Fruit fly (Drosophila melanogaster): ENCODE data around the gene CG34347.

The CG34347 gene

DNA sequence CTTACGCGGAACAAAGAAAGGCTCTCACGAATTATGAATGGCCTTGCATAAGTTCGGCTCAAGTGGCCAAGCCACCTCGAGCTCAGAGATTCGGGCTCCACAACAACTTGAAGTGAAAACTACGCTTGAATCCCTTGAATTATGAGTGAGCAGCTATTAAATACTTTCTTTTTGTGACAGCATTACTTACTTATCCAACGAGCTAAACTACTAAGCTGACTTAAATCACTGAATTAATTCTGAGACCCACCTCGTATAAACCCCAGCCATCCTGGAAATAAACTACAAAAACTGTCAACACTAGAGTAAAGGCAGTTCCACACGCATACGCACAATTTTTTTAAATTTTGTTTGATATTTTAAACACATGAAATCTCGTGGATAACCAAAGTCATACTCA is 61.2 kb downstream of the CG34347 start, which contains the start of gene gskt:
gskt (plus strand) TSS at position 301 of the 400 bp plus-strand sequence.
- no peak for TF ChIP-seq CG17801 (GFP tag; optimal IDR thresholded peaks at IDR 0.05; ENCODE audit: partially characterized antibody)

DNA sequence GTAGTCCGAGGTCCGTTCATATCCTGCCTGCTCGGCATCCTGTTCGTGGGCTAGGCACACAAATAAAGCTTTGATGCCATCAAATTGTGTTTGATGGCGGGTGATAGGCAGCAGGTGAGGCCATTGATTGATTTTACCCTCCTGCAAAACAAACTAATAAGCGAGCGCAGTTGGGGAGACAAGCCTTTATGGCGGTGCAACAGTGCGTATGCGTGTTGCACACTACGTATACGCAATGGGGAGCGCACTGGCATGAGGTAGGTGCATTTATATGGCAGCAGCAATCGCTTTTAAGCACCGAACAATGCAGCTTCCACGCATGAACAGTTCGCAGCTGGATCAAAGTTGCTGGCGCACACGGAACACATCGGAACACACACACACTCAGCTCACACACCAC is 69.5 kb downstream of the CG34347 start:
- TF ChIP-seq CG17801 (GFP tag; optimal IDR thresholded peaks at IDR 0.05; ENCODE audit: partially characterized antibody), result no peak

DNA sequence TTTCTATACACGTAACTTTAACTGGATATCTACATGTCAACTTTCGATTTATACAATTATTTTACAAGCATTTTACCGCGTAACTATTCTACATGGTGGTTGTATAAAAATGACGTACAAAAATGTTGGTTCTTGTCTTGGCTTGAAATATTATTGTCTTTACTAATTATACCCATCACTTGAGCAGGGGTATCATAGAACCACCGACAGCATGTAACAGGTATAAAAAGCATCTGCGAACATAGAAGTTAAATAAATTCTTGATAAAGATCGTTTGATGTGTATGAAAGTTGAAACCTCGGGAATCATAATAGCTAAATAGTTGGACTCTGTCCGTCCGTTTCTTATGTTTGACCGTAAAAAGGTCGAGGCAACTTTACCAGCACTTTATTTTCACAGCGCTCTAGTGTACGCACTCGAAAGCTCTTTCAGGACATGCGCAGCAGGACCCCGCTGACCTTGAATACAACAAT is 70.3 kb downstream of the CG34347 start:
- no peak for TF ChIP-seq CG17801 (GFP tag; optimal IDR thresholded peaks at IDR 0.05; ENCODE audit: partially characterized antibody)

DNA sequence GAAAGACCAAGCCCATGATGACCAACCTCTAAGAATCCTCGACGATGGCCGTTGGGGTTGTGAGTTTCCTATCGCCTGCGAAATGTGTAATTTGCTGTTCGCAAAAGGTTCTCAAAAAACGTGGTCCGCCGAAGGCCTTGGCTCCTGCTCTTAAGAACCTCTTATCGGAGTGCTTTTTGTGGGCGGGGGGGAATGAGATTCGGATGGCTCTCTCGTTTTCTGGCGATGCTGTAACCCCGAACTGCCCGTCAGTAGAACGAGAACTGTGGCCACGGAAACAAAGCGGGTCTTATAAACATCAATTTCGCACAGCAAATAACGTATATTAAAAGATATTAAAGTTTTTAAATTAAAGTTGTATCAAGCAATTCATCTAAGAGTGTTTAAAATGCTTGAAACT is 70.9 kb downstream of the CG34347 start, which contains the start of gene CG1607:
CG1607 (plus strand) TSS at position 249 of the 400 bp plus-strand sequence.
- TF ChIP-seq CG17801 (GFP tag; optimal IDR thresholded peaks at IDR 0.05; ENCODE audit: partially characterized antibody), result no peak

DNA sequence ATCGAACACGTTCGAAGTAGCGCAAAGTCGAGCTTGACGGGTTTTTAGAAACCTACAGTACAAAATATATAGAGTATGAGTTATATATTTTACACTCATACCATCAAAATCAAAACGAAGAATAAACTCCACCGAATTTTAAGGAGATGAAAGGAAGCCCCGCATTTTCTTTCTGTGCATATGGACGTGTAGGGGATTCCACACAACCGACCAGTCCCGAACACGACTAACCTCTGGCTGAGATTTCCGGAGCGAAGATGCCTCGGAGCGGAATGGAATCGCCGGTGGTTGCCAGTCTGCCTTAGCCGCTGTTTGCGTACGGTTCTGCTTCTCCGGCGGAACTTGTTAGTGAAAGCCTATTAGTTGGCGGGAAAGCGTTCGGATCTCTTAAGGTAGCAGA is 73.2 kb downstream of the CG34347 start:
- TF ChIP-seq CG17801 (GFP tag; optimal IDR thresholded peaks at IDR 0.05; ENCODE audit: partially characterized antibody), result no peak

DNA sequence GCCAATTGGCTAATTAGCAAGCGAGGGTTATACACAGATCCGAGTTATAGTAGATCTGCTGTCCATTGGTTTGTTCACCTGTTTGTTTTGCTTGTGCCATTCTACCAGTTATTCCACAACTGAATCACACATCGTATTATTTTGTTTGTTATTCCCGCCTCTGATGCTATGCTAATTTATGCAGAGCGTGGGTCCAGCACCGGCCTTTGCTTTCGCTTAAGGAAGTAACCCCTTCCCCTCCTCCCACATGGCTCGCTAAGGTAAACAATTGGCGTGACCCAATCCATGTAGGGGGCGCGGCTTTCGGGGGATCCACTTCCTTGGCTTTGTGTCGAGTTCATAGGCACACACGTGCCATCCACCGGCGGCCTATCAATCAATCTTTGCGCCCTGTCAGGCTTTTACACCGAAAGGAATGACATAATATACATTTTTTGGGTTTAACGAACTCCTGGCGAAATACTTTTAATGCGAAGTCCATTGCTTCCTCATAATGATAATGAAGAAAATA is 74.9 kb downstream of the CG34347 start:
- TF ChIP-seq CG17801 (GFP tag; optimal IDR thresholded peaks at IDR 0.05; ENCODE audit: partially characterized antibody), result no peak

DNA sequence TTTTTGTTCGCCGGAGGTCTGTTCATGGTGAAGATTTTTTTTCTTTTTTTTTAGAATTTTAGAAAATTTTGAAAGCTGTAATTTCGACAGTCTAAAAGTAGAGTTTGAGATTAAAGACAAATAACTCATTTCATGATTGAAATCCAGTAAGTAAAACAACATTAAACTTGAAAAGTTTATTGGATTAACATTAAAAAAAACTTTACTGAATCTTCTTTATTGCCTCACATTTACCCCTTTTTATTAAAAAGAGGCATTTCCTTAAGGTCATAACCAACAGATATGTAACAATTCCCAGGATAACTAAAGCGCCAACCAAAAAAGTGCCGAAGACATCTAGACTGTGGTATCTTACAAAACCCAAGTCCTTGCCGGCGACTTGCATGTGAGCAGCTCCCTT is 82.5 kb downstream of the CG34347 start, which contains the start of gene CG31204:
CG31204 (minus strand) TSS at position 101 of the 400 bp plus-strand sequence.
- TF ChIP-seq CG17801 (GFP tag; optimal IDR thresholded peaks at IDR 0.05; ENCODE audit: partially characterized antibody), result no peak

DNA sequence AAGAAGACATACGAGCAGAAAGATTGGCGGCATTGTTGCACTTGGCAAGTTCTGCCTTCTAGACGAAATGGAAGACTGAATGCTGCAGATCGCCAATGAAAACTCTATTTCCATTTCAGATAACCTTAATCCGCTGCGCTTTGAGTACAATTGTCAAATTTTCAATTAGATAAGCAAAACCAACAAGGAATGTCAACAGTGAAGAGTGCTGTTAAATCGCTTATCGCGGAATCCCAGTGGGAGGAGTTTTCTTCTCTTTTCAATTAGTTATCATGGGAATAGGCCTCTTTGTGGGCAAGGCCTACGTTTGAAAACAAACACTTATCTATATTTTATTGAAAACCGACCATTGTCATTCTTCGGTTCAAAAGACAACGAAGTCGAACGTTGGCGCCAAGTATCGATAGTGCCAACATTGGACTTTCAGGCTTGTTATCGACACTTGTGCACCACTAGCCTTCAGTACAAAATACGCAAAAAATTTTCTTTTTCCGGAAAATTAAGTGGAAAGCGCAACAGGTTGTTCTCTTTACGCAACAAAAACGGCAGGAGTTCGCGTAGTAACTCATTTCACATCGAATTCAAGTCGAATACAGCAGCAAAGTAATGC is 84.4 kb downstream of the CG34347 start, which contains the start of the genes Ugt35D1 and Gcn2:
Ugt35D1 (minus strand) TSS at position 83 of the 610 bp plus-strand sequence.
Gcn2 (plus strand) TSS at position 439 of the 610 bp plus-strand sequence.
- no peak for TF ChIP-seq CG17801 (GFP tag; optimal IDR thresholded peaks at IDR 0.05; ENCODE audit: partially characterized antibody)

DNA sequence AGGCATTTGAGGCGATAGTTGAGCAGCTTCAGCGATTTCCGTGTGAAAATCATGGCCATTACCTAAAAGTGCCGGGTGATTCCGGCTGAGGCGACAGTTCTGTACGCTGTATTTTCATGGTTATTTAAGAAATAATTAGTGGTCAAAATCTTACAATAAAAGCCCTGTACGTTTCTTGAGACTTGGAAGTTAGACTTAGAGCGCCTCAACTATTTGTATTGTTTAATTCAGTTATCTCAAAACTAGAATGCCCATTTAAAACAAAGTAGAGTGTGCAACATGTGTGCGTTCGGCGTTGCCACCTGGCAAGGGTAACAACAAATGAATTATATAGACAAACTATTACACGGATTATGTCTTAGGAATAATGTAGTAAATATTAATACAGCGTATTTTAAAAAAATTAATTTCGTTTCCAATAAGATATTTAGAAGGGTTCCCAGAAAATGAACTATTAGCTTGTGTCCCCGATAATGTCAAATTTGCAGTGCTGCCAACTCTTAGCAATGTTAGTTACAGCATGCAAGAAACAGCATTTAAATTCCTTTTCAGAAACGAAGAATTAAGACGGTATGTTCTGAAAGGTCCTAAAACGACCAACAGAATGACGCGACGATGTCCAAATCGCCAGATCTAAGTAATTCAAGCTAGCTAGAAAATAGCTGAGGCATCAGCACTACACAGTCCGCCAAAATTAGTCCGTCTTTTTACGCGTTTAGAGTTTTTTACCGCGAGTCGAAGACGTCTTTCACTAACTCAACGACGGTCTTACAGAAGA is 93.7 kb downstream of the CG34347 start, which contains the start of gene Gprk2:
Gprk2 (plus strand) TSS at position 747 of the 778 bp plus-strand sequence.
- peak; percentile 97 for TF ChIP-seq CG17801 (GFP tag; optimal IDR thresholded peaks at IDR 0.05; ENCODE audit: partially characterized antibody)

DNA sequence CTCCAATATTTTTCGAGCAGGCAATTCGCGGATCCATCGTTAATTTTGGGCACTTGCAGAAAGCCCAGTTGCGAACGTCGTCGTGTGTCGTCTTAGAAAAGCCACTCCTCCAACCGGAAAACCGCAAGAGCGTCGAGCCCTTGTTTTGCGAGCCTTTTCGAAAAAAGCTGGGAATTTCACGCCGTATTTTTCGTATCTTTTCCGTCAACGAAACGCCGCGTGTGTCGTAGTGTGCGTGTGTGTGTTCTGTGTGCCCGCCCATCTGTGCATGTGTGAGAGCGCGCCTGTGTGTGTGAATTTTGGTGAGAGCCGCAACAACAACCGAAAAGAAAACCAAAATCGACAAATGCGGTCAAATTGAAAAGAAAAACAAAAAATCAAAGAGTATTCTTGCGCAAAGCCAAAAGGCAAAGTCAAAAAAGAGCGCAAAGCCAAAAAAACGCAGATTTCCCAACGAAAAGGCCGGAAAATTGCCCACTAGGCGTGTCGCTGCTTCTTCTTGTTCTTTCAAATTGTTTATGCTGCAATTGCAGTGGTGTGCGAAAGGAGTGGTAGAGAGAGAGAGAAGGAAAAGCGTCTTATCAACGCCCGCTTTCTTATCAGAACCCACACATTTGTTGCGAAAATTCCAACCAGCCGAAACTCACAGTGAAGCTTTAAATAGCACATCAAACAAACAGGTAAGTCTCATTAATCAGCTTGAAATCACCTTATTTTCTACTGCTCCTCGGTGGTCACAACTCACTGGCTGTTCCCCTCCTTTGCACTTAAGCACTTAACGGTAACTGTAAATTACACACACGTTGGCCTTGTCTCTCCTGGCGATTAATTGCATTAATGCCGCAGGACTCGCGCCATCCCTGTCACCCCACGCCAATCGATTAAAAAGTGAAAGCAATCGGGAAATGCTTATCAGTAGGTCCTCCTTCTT is 94.6 kb downstream of the CG34347 start, which contains the start of gene PNPase:
PNPase (minus strand) TSS at position 176 of the 931 bp plus-strand sequence.
- TF ChIP-seq CG17801 (GFP tag; optimal IDR thresholded peaks at IDR 0.05; ENCODE audit: partially characterized antibody), result no peak

DNA sequence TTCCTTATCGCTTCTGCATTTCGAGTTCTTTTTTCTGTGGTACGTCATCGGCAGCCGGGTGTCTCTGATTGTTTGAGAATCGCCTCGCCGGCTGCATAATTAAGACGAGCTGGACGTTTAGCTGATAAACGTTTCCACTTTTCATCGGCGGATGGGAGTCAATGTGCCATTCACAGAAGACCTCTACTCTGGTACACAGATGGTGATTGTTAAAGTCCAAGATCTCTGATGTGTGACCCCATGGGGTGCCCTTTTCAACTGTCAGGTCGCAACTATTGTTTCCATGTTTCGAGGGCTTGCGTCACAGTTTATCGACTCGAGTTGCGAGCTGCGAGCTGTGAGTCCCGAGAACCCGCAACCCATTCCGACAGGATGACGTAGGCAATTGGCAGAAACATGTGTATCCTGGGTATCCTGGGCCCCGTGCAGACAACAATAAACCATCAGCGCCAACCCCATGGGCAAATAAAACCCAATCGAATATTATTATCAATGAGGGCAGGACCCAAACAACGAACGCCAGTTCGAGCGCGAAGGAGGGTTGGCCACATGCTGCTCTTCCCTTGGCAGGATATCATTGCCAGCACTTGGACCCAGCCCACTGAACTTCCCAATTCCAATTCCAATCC is 96.2 kb downstream of the CG34347 start:
- no peak for TF ChIP-seq CG17801 (GFP tag; optimal IDR thresholded peaks at IDR 0.05; ENCODE audit: partially characterized antibody)

DNA sequence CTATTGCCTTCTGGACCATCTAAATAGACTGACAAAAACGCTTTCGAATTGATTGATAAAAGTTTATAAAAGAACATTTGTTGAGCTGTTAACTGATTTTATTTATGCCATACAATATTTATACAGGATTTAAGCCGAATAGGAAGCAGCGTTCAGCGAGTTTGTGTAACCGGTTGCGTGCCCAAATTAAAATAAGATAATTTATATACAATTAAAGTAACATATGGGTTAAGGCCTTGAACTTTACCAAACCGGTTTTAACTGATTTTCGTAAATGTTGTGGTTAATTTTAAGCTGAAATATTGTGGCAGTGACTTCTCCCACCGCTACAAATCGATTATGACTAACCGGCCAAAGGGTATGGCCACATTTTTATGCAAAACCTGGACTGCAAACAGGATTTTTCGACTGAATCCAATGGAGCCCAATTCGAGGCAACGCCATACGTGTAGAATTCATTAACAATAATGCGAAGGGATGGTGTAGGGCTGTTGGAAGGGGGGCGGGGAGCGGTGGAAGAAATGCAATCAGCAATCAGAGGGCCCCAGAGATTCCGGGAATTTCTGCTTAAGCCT is 98.8 kb downstream of the CG34347 start:
- no peak for TF ChIP-seq CG17801 (GFP tag; optimal IDR thresholded peaks at IDR 0.05; ENCODE audit: partially characterized antibody)

DNA sequence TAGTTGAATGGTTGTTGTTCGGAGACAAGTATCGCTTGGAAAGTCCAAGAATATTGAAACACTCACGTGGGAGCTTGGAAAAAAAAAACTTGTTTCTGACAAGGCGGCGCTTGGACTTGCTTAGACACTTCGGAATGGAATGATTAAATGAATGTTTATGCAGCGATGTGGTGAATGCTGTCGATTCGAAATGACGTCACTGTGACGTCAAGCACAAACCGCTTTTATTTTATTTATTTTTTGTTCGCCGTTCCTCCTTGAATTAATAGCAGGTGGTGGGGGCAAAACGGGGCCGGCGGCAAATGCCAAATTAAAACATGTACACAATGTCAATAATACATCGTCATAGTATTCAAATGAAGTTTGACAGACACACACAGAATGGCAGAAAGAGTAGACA is 108.6 kb downstream of the CG34347 start:
- TF ChIP-seq CG17801 (GFP tag; optimal IDR thresholded peaks at IDR 0.05; ENCODE audit: partially characterized antibody), result no peak

DNA sequence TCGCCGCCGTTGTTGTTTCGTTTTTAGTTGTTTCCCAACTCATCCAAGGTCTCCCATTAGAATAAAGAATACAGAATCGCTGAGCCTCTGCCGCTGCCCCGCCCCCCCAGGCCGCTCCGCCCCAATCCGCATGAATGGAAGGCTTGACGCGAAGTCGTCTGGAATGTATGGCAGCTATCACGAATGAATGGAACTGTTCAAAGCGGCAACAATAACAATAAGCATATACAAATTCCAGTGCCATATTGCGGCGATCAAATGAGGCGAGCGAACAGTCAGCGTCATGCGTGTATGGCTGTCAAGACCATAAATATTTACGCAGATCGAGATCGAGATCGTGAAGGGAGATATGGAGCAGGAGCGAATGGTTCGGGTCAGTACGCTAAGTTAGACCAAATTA is 109.7 kb downstream of the CG34347 start:
- TF ChIP-seq CG17801 (GFP tag; optimal IDR thresholded peaks at IDR 0.05; ENCODE audit: partially characterized antibody), result no peak

All from ovary, adult (tissue).